Worm (Caenorhabditis elegans): ENCODE results near the gene rml-1.

Gene rml-1

DNA sequence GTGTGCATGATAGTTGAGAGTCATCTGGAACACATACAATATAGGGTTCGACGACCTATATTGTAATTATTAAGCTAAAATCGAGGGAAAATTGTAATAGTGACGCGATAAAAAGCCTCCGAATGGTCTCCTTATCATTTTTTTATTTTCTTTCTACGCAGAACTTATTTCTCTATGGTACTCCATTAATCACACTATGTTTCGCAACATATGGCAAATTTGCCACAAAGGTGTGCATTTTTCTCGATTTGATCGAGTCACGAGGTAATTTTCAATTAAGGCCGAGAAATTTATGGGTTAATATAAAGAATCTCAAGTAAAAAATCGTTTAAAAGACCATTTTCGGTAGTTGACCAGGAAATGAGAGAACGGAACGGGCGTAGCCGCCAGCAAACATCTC lies 5.8 kb downstream of the rml-1 start, which contains the start of gene dbn-1:
TSS of gene dbn-1 (minus strand) at position 24 of the 400 bp plus-strand sequence.
- TF ChIP-seq Y75B8A.6 (GFP tag; IDR thresholded peaks at IDR 0.05) (no peak), hlh-11 (tag; optimal IDR thresholded peaks at IDR 0.05) (peak; percentile 56), Y48G9A.11 (GFP tag; IDR thresholded peaks at IDR 0.05) (no peak), spr-1 (tag; optimal IDR thresholded peaks at IDR 0.05) (no peak), dmd-6 (GFP tag; IDR thresholded peaks at IDR 0.05) (no peak), ama-1 (optimal IDR thresholded peaks at IDR 0.05) (no peak), ceh-44 (GFP tag; IDR thresholded peaks at IDR 0.05) (no peak), hmg-1.1 (GFP tag; IDR thresholded peaks at IDR 0.05) (no peak), F49E8.2 (tag; optimal IDR thresholded peaks at IDR 0.05; ENCODE audit: borderline replicate concordance) (no peak), lin-13 (GFP tag; optimal IDR thresholded peaks at IDR 0.05) (no peak), snpc-1.2 (GFP tag; IDR thresholded peaks at IDR 0.05) (no peak), lim-7 (GFP tag; IDR thresholded peaks at IDR 0.05) (no peak), R02D3.7 (tag; optimal IDR thresholded peaks at IDR 0.05) (no peak), nhr-48 (tag; optimal IDR thresholded peaks at IDR 0.05) (no peak), egl-27 (tag; optimal IDR thresholded peaks at IDR 0.05) (no peak), ceh-32 (tag; optimal IDR thresholded peaks at IDR 0.05; ENCODE audit: poor library complexity) (no peak), arid-1 (GFP tag; conservative IDR thresholded peaks at IDR 0.05) (no peak), Y5F2A.4 (GFP tag; optimal IDR thresholded peaks at IDR 0.05) (no peak), zag-1 (tag; optimal IDR thresholded peaks at IDR 0.05) (no peak), lin-29 (GFP tag; IDR thresholded peaks at IDR 0.05) (no peak), aly-2 (tag; optimal IDR thresholded peaks at IDR 0.05) (no peak), mxl-2 (GFP tag; conservative IDR thresholded peaks at IDR 0.05) (no peak), lin-1 (GFP tag; IDR thresholded peaks at IDR 0.05) (no peak), nhr-28 (tag; optimal IDR thresholded peaks at IDR 0.05) (peak; percentile 70), pqm-1 (tag; optimal IDR thresholded peaks at IDR 0.05) (peak; percentile 77), nhr-102 (tag; optimal IDR thresholded peaks at IDR 0.05) (no peak), lsy-2 (tag; optimal IDR thresholded peaks at IDR 0.05) (peak in 1 of 2 experiments; percentile 37), sdz-12 (GFP tag; optimal IDR thresholded peaks at IDR 0.05) (no peak), zip-2 (tag; optimal IDR thresholded peaks at IDR 0.05) (no peak), hif-1 (tag; optimal IDR thresholded peaks at IDR 0.05) (no peak), vab-7 (GFP tag; IDR thresholded peaks at IDR 0.05) (no peak), attf-4 (tag; optimal IDR thresholded peaks at IDR 0.05) (no peak), snpc-4 (tag; optimal IDR thresholded peaks at IDR 0.05) (no peak), Y105C5A.15 (GFP tag; IDR thresholded peaks at IDR 0.05) (no peak), nhr-42 (GFP tag; IDR thresholded peaks at IDR 0.05) (no peak), mxl-3 (GFP tag; optimal IDR thresholded peaks at IDR 0.05) (no peak), F26F4.8 (GFP tag; conservative IDR thresholded peaks at IDR 0.05) (no peak), hlh-30 (tag; optimal IDR thresholded peaks at IDR 0.05; ENCODE audit: insufficient read depth) (peak; percentile 58), nhr-6 (tag; optimal IDR thresholded peaks at IDR 0.05) (no peak), mdl-1 (tag; optimal IDR thresholded peaks at IDR 0.05) (no peak), D1046.2 (GFP tag; IDR thresholded peaks at IDR 0.05) (no peak), daf-12 (tag; optimal IDR thresholded peaks at IDR 0.05) (no peak), nhr-11 (tag; optimal IDR thresholded peaks at IDR 0.05) (no peak), ztf-7 (tag; optimal IDR thresholded peaks at IDR 0.05) (no peak), zfp-3 (GFP tag; conservative IDR thresholded peaks at IDR 0.05) (no peak), mep-1 (tag; optimal IDR thresholded peaks at IDR 0.05) (peak; percentile 37), nhr-76 (tag; optimal IDR thresholded peaks at IDR 0.05) (no peak), spr-3 (GFP tag; optimal IDR thresholded peaks at IDR 0.05) (no peak), lin-15B (tag; optimal IDR thresholded peaks at IDR 0.05) (no peak), fkh-10 (GFP tag; optimal IDR thresholded peaks at IDR 0.05) (no peak), tra-1 (GFP tag; IDR thresholded peaks at IDR 0.05) (no peak), dmd-9 (GFP tag; IDR thresholded peaks at IDR 0.05) (no peak), zip-11 (GFP tag; IDR thresholded peaks at IDR 0.05) (no peak)
